Worm (Caenorhabditis elegans) whole organism, young adult: ENCODE data around the gene K03A11.4.
A peak's percentile ranks its signal among the peaks of the same experiment; 100 is the strongest.

ENCODE experiments used
- B0019.2 ChIP-seq: fragments of 200-800 bp; sonication (Bioruptor generic); conservative IDR thresholded peaks from 2 replicates; pipeline ENCODE4 v1.3.6; 2022; ENCODE audit warnings: missing genetic modification reagents, missing genetic modification characterization, missing compliant biosample characterization
- B0261.1 ChIP-seq: sonication (generic microtip); optimal IDR thresholded peaks from 2 replicates; lab custom pipeline; 2016; ENCODE audit warnings: mild to moderate bottlenecking, missing genetic modification characterization, moderate library complexity, missing compliant biosample characterization
- D2030.7 ChIP-seq: fragments of 200-800 bp; sonication (Bioruptor generic); IDR thresholded peaks from 2 replicates; pipeline ENCODE4 v1.3.6; 2022; ENCODE audit warnings: missing genetic modification reagents, missing genetic modification characterization, missing compliant biosample characterization
- F39B2.1 ChIP-seq: fragments of 200-800 bp; sonication (Bioruptor generic); IDR thresholded peaks from 2 replicates; pipeline ENCODE4 v1.3.6; 2022; ENCODE audit warnings: missing genetic modification reagents, missing genetic modification characterization, missing compliant biosample characterization
- F52B5.7 ChIP-seq: sonication (generic microtip); optimal IDR thresholded peaks from 2 replicates; lab custom pipeline; 2016; ENCODE audit warnings: mild to moderate bottlenecking, missing genetic modification characterization, missing compliant biosample characterization
- F57C9.4 ChIP-seq: sonication (generic microtip); optimal IDR thresholded peaks from 2 replicates; lab custom pipeline; 2017; ENCODE audit warnings: mild to moderate bottlenecking, missing genetic modification characterization, missing compliant biosample characterization
- K11D2.4 ChIP-seq: fragments of 200-800 bp; sonication (Bioruptor generic); IDR thresholded peaks from 2 replicates; pipeline ENCODE4 v1.3.6; 2022; ENCODE audit warnings: missing genetic modification reagents, missing genetic modification characterization, missing compliant biosample characterization
- T07F8.4 ChIP-seq: sonication (generic microtip); optimal IDR thresholded peaks from 2 replicates; lab custom pipeline; 2016; ENCODE audit warnings: mild to moderate bottlenecking, missing genetic modification characterization, moderate library complexity, missing compliant biosample characterization
- T26A5.8 ChIP-seq: sonication (generic microtip); optimal IDR thresholded peaks from 2 replicates; lab custom pipeline; 2016; ENCODE audit warnings: missing genetic modification characterization, missing compliant biosample characterization
- Y67H2A.10 ChIP-seq: fragments of 200-800 bp; sonication (Bioruptor generic); conservative IDR thresholded peaks from 2 replicates; pipeline ENCODE4 v1.3.6; 2022; ENCODE audit warnings: missing genetic modification reagents, missing genetic modification characterization, missing compliant biosample characterization
- Y79H2A.3 ChIP-seq: fragments of 200-800 bp; sonication (Bioruptor generic); conservative IDR thresholded peaks from 2 replicates; pipeline ENCODE4 v1.3.6; 2022; ENCODE audit warnings: missing genetic modification reagents, missing genetic modification characterization, missing compliant biosample characterization
- athp-1 ChIP-seq: sonication (generic microtip); optimal IDR thresholded peaks from 2 replicates; lab custom pipeline; 2017; ENCODE audit warnings: mild to moderate bottlenecking, missing genetic modification characterization, missing compliant biosample characterization
- attf-6 ChIP-seq: fragments of 200-800 bp; sonication (Bioruptor generic); IDR thresholded peaks from 2 replicates; pipeline ENCODE4 v1.3.6; 2022; ENCODE audit warnings: missing genetic modification reagents, missing genetic modification characterization, missing compliant biosample characterization
- bed-1 ChIP-seq: fragments of 200-800 bp; sonication (Bioruptor generic); IDR thresholded peaks from 2 replicates; pipeline ENCODE4 v1.3.6; 2022; ENCODE audit warnings: missing genetic modification reagents, missing genetic modification characterization, missing compliant biosample characterization
- ceh-27 ChIP-seq: fragments of 200-800 bp; sonication (Bioruptor generic); optimal IDR thresholded peaks from 2 replicates; lab custom pipeline; 2018; ENCODE audit warnings: mild to moderate bottlenecking, missing genetic modification characterization, moderate library complexity, missing compliant biosample characterization
- chd-7 ChIP-seq: sonication (generic microtip); optimal IDR thresholded peaks from 2 replicates; lab custom pipeline; 2016; ENCODE audit warnings: mild to moderate bottlenecking, missing genetic modification characterization, moderate library complexity, missing compliant biosample characterization
- die-1 ChIP-seq: sonication (generic microtip); optimal IDR thresholded peaks from 2 replicates; lab custom pipeline; 2016; ENCODE audit warnings: missing genotype, mild to moderate bottlenecking, missing genetic modification characterization, missing compliant biosample characterization
- dox-1 ChIP-seq: fragments of 200-800 bp; sonication (Bioruptor generic); IDR thresholded peaks from 2 replicates; pipeline ENCODE4 v1.3.6; 2022; ENCODE audit warnings: missing genetic modification reagents, missing genetic modification characterization, missing compliant biosample characterization
- dpff-1 ChIP-seq: sonication (generic microtip); optimal IDR thresholded peaks from 2 replicates; lab custom pipeline; 2017; ENCODE audit warnings: mild to moderate bottlenecking, missing genetic modification characterization, missing compliant biosample characterization
- egrh-3 ChIP-seq: fragments of 200-800 bp; sonication (Bioruptor generic); IDR thresholded peaks from 2 replicates; pipeline ENCODE4 v1.3.6; 2022; ENCODE audit warnings: missing genetic modification reagents, missing genetic modification characterization, missing compliant biosample characterization
- ets-4 ChIP-seq: fragments of 200-800 bp; sonication (Bioruptor generic); optimal IDR thresholded peaks from 2 replicates; lab custom pipeline; 2018; ENCODE audit warnings: mild to moderate bottlenecking, missing genetic modification characterization, missing compliant biosample characterization
- fkh-3 ChIP-seq: sonication (generic microtip); optimal IDR thresholded peaks from 2 replicates; lab custom pipeline; 2016; ENCODE audit warnings: mild to moderate bottlenecking, missing genetic modification characterization, missing compliant biosample characterization
- gei-17 ChIP-seq: fragments of 200-800 bp; sonication (Bioruptor generic); optimal IDR thresholded peaks from 2 replicates; lab custom pipeline; 2018; ENCODE audit warnings: mild to moderate bottlenecking, missing genetic modification characterization, missing compliant biosample characterization
- hlh-12 ChIP-seq: sonication (generic microtip); optimal IDR thresholded peaks from 2 replicates; lab custom pipeline; 2016; ENCODE audit warnings: missing genetic modification characterization, missing compliant biosample characterization
- hlh-26 ChIP-seq: fragments of 200-800 bp; sonication (Bioruptor generic); conservative IDR thresholded peaks from 2 replicates; pipeline ENCODE4 v1.3.6; 2022; ENCODE audit warnings: missing genetic modification reagents, missing genetic modification characterization, missing compliant biosample characterization
- hmg-1.2 ChIP-seq: fragments of 200-800 bp; sonication (Bioruptor generic); IDR thresholded peaks from 2 replicates; pipeline ENCODE4 v1.3.6; 2022; ENCODE audit warnings: missing genetic modification reagents, missing genetic modification characterization, missing compliant biosample characterization
- hrde-1 ChIP-seq: sonication (generic microtip); optimal IDR thresholded peaks from 2 replicates; lab custom pipeline; 2016; ENCODE audit warnings: missing genetic modification characterization, mild to moderate bottlenecking, missing compliant biosample characterization, moderate library complexity, missing genotype, missing genetic modification reagents, borderline replicate concordance
- lin-26 ChIP-seq: fragments of 200-800 bp; sonication (Bioruptor generic); IDR thresholded peaks from 2 replicates; pipeline ENCODE4 v1.3.6; 2022; ENCODE audit warnings: missing genetic modification reagents, missing genetic modification characterization, missing compliant biosample characterization
- lin-54 ChIP-seq: fragments of 200-800 bp; sonication (Bioruptor generic); optimal IDR thresholded peaks from 2 replicates; lab custom pipeline; 2018; ENCODE audit warnings: mild to moderate bottlenecking, missing genetic modification characterization, missing compliant biosample characterization
- lir-1 ChIP-seq: fragments of 200-800 bp; sonication (Bioruptor generic); conservative IDR thresholded peaks from 2 replicates; pipeline ENCODE4 v1.3.6; 2022; ENCODE audit warnings: missing genetic modification reagents, missing genetic modification characterization, missing compliant biosample characterization
- lsl-1 ChIP-seq: fragments of 200-800 bp; sonication (Bioruptor generic); optimal IDR thresholded peaks from 2 replicates; lab custom pipeline; 2018; ENCODE audit warnings: mild to moderate bottlenecking, missing genetic modification characterization, moderate library complexity, missing compliant biosample characterization
- madf-10 ChIP-seq: sonication (generic microtip); optimal IDR thresholded peaks from 2 replicates; lab custom pipeline; 2016; ENCODE audit warnings: mild to moderate bottlenecking, missing genetic modification characterization, missing compliant biosample characterization
- madf-8 ChIP-seq: fragments of 200-800 bp; sonication (Bioruptor generic); conservative IDR thresholded peaks from 2 replicates; pipeline ENCODE4 v1.3.6; 2022; ENCODE audit warnings: missing genetic modification reagents, missing genetic modification characterization, missing compliant biosample characterization
- mel-28 ChIP-seq: sonication (generic microtip); optimal IDR thresholded peaks from 2 replicates; lab custom pipeline; 2016; ENCODE audit warnings: borderline replicate concordance, mild to moderate bottlenecking, missing genetic modification characterization, missing compliant biosample characterization
- nfya-1 ChIP-seq: sonication (generic microtip); optimal IDR thresholded peaks from 2 replicates; lab custom pipeline; 2017; ENCODE audit warnings: antibody characterized with exemption, missing compliant biosample characterization, missing genetic modification characterization, borderline replicate concordance; ENCODE audit not compliant: insufficient read depth
- nfyb-1 ChIP-seq: fragments of 200-800 bp; sonication (Bioruptor generic); IDR thresholded peaks from 2 replicates; pipeline ENCODE4 v1.3.6; 2022; ENCODE audit warnings: missing genetic modification reagents, missing genetic modification characterization, missing compliant biosample characterization
- rpc-1 ChIP-seq, 2 experiments: fragments of 150-350 bp in 1 of 2; sonication (generic microtip) in 1 of 2; optimal IDR thresholded peaks; 2 replicates each; lab custom pipeline; 2014 to 2018; ENCODE audit warnings: missing biosample characterization in 1 of 2, missing genetic modification characterization in 1 of 2, missing genetic modification reagents in 1 of 2, missing genotype in 1 of 2
- sdz-38 ChIP-seq: sonication (generic microtip); optimal IDR thresholded peaks from 2 replicates; lab custom pipeline; 2016; ENCODE audit warnings: missing genotype, missing genetic modification characterization, missing compliant biosample characterization
- snpc-1.3 ChIP-seq: sonication (generic microtip); optimal IDR thresholded peaks from 2 replicates; lab custom pipeline; 2017; ENCODE audit warnings: missing genetic modification characterization, mild to moderate bottlenecking, missing compliant biosample characterization, antibody characterized with exemption, moderate library complexity, missing genotype, missing genetic modification reagents; ENCODE audit not compliant: insufficient read depth
- snpc-4 ChIP-seq, 5 experiments: fragments of 150-350 bp in 1 of 5; sonication (generic microtip) in 4 of 5; optimal IDR thresholded peaks; 2 replicates each; lab custom pipeline; 2014 to 2018; ENCODE audit warnings: missing genetic modification characterization in 5 of 5, missing biosample characterization in 3 of 5, antibody characterized with exemption in 2 of 5, mild to moderate bottlenecking in 2 of 5, missing compliant biosample characterization in 2 of 5, missing genotype in 2 of 5, moderate library complexity in 2 of 5, missing genetic modification reagents in 1 of 5
- tbp1 ChIP-seq: fragments of 200-800 bp; sonication (Bioruptor generic); optimal IDR thresholded peaks from 2 replicates; lab custom pipeline; 2018; ENCODE audit warnings: mild to moderate bottlenecking, missing genetic modification characterization, missing compliant biosample characterization
- tlf-1 ChIP-seq: fragments of 200-800 bp; sonication (Bioruptor generic); optimal IDR thresholded peaks from 2 replicates; lab custom pipeline; 2018; ENCODE audit warnings: mild to moderate bottlenecking, missing genetic modification characterization, missing compliant biosample characterization
- unc-62 ChIP-seq: fragments of 150-350 bp; optimal IDR thresholded peaks from 2 replicates; lab custom pipeline; 2014; ENCODE audit warnings: missing biosample characterization, missing genetic modification reagents, missing genetic modification characterization
- ztf-18 ChIP-seq: sonication (generic microtip); optimal IDR thresholded peaks from 2 replicates; lab custom pipeline; 2016; ENCODE audit warnings: missing genotype, mild to moderate bottlenecking, missing genetic modification characterization, missing compliant biosample characterization
- ztf-26 ChIP-seq: sonication (generic microtip); optimal IDR thresholded peaks from 2 replicates; lab custom pipeline; 2017; ENCODE audit warnings: missing genetic modification characterization, missing compliant biosample characterization
- ztf-28 ChIP-seq: fragments of 200-800 bp; sonication (Bioruptor generic); IDR thresholded peaks from 2 replicates; pipeline ENCODE4 v1.3.6; 2022; ENCODE audit warnings: missing genetic modification reagents, missing genetic modification characterization, missing compliant biosample characterization
- ztf-3 ChIP-seq: fragments of 200-800 bp; sonication (Bioruptor generic); optimal IDR thresholded peaks from 2 replicates; lab custom pipeline; 2018; ENCODE audit warnings: mild to moderate bottlenecking, missing genetic modification characterization, missing compliant biosample characterization
- ztf-6 ChIP-seq: fragments of 200-800 bp; sonication (Bioruptor generic); IDR thresholded peaks from 2 replicates; pipeline ENCODE4 v1.3.6; 2022; ENCODE audit warnings: missing genetic modification reagents, missing genetic modification characterization, missing compliant biosample characterization

The K03A11.4 gene

ce11 chrX:13108664-13109063 is 30.7 kb downstream of the K03A11.4 start (continued):
- peak; percentile 4 for TF ChIP-seq gei-17
- TF ChIP-seq lsl-1 = no peak
- no peak for TF ChIP-seq unc-62 (GFP tag; lab: Kevin White, UChicago)
- TF ChIP-seq athp-1 = peak; percentile 52
- no peak for TF ChIP-seq B0019.2 (GFP tag; lab: Robert Waterston, UW)
- TF ChIP-seq nfyb-1 = no peak; the same call in 1 of the 2 replicates
- TF ChIP-seq tlf-1 (GFP tag; lab: Kevin White, UChicago) = peak; percentile 15
- TF ChIP-seq Y79H2A.3 (GFP tag; lab: Robert Waterston, UW) = no peak
- no peak for TF ChIP-seq dpff-1
- TF ChIP-seq mel-28 (tag; lab: Kevin White, UChicago) = peak; percentile 19
- no peak for TF ChIP-seq D2030.7
- no peak for TF ChIP-seq dox-1
- TF ChIP-seq ztf-3 (GFP tag; lab: Kevin White, UChicago) = no peak
- TF ChIP-seq F52B5.7 (tag; lab: Kevin White, UChicago) = no peak
- TF ChIP-seq lin-26 (GFP tag; lab: Robert Waterston, UW) = peak; percentile 57; the same call in 1 of the 2 replicates
- TF ChIP-seq ceh-27 (GFP tag; lab: Kevin White, UChicago) = no peak
- no peak for TF ChIP-seq nfya-1 (tag; lab: Kevin White, UChicago)
- TF ChIP-seq K11D2.4 (GFP tag; lab: Robert Waterston, UW) = no peak
- no peak for TF ChIP-seq snpc-4 (GFP tag; optimal IDR thresholded peaks at IDR 0.05; lab: Kevin White, UChicago)
- no peak for TF ChIP-seq snpc-4 (tag; optimal IDR thresholded peaks at IDR 0.05; lab: Kevin White, UChicago)
- no peak for TF ChIP-seq Y67H2A.10 (GFP tag; lab: Robert Waterston, UW)
- no peak for TF ChIP-seq ztf-18 (tag; lab: Kevin White, UChicago)
- no peak for TF ChIP-seq ztf-28
- no peak for TF ChIP-seq madf-10 (tag; lab: Kevin White, UChicago)
- no peak for TF ChIP-seq B0261.1
- TF ChIP-seq F57C9.4 = no peak
- no peak for TF ChIP-seq lin-54
- TF ChIP-seq F39B2.1 = no peak
- TF ChIP-seq snpc-1.3 = no peak
- no peak for TF ChIP-seq hlh-12 (tag; lab: Kevin White, UChicago)
- TF ChIP-seq hmg-1.2 (GFP tag; lab: Robert Waterston, UW) = peak; percentile 21; the same call in 1 of the 2 replicates
- TF ChIP-seq fkh-3 (tag; lab: Kevin White, UChicago) = no peak
- TF ChIP-seq egrh-3 = no peak
- TF ChIP-seq die-1 (tag; lab: Kevin White, UChicago) = no peak
- no peak for TF ChIP-seq hlh-26 (GFP tag; lab: Robert Waterston, UW)
- no peak for TF ChIP-seq rpc-1 (optimal IDR thresholded peaks at IDR 0.05; lab: Kevin White, UChicago)
- no peak for TF ChIP-seq rpc-1 (tag; optimal IDR thresholded peaks at IDR 0.05; lab: Kevin White, UChicago)
- TF ChIP-seq hrde-1 (tag; lab: Kevin White, UChicago) = no peak
- no peak for TF ChIP-seq attf-6
- no peak for TF ChIP-seq bed-1
- peak; percentile 66 for TF ChIP-seq chd-7
- no peak for TF ChIP-seq madf-8
- TF ChIP-seq tbp1 (GFP tag; lab: Kevin White, UChicago) = peak; percentile 34
- peak; percentile 67 for TF ChIP-seq ztf-26 (tag; lab: Kevin White, UChicago)
- no peak for TF ChIP-seq ztf-6
- no peak for TF ChIP-seq sdz-38 (tag; lab: Kevin White, UChicago)
- TF ChIP-seq T07F8.4 = no peak
- TF ChIP-seq T26A5.8 (tag; lab: Kevin White, UChicago) = no peak
- no peak for TF ChIP-seq lir-1 (GFP tag; lab: Robert Waterston, UW)
- TF ChIP-seq ets-4 (GFP tag; lab: Kevin White, UChicago) = no peak
